Worm (Caenorhabditis elegans) whole organism, L3 larva: ENCODE measurements around the gene rml-1.

Experiments used
- ceh-28 ChIP-seq: fragments of 150-350 bp; optimal IDR thresholded peaks from 2 replicates; lab custom pipeline; 2014; ENCODE audit warnings: missing biosample characterization, missing genetic modification reagents, missing genetic modification characterization
- egl-27 ChIP-seq: sonication (generic microtip); optimal IDR thresholded peaks from 4 replicates; lab custom pipeline; 2017; ENCODE audit warnings: missing biosample characterization, missing genetic modification reagents, missing genetic modification characterization
- elt-1 ChIP-seq: fragments of 150-350 bp; optimal IDR thresholded peaks from 2 replicates; lab custom pipeline; 2014; ENCODE audit warnings: missing biosample characterization, missing genetic modification characterization
- fkh-10 ChIP-seq: sonication (generic microtip); optimal IDR thresholded peaks from 2 replicates; lab custom pipeline; 2017; ENCODE audit warnings: missing biosample characterization, missing genetic modification reagents, missing genetic modification characterization
- nhr-237 ChIP-seq: fragments of 150-350 bp; optimal IDR thresholded peaks from 2 replicates; lab custom pipeline; 2014; ENCODE audit warnings: missing biosample characterization, missing genetic modification characterization
- pha-4 ChIP-seq: fragments of 150-350 bp; optimal IDR thresholded peaks from 2 replicates; lab custom pipeline; 2014; ENCODE audit warnings: missing biosample characterization, missing genetic modification reagents, missing genetic modification characterization
- sea-2 ChIP-seq: fragments of 150-350 bp; sonication (generic microtip); optimal IDR thresholded peaks from 4 replicates; lab custom pipeline; 2014; ENCODE audit warnings: missing biosample characterization, missing genetic modification reagents, missing genetic modification characterization
- snpc-4 ChIP-seq: fragments of 150-350 bp; optimal IDR thresholded peaks from 2 replicates; lab custom pipeline; 2014; ENCODE audit warnings: missing biosample characterization, missing genetic modification characterization
- unc-39 ChIP-seq: sonication (generic microtip); optimal IDR thresholded peaks from 4 replicates; lab custom pipeline; 2017; ENCODE audit warnings: missing biosample characterization, missing genetic modification characterization
- ztf-11 ChIP-seq: fragments of 150-350 bp; optimal IDR thresholded peaks from 2 replicates; lab custom pipeline; 2014; ENCODE audit warnings: missing biosample characterization, missing genetic modification characterization

DNA sequence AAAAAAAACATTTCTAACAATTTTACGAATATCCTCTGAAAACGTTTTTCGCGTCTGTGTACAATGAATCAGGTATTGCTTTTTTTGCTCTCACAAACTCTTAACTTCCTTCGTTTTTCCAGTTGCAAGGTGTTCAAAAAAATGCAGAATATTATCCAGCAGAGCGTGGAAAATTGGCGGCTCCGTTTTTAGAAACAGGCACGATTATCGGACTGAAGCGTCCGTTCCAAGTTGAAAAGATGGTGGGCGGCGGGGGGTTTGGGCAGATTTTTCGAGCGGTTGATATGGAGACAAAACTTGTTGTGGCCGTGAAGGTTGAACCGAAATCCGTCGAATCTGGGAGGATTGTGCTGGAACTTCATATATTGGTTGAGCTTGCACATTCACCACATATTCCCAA is 32.9 kb downstream of the rml-1 start, which contains the start of gene W06F12.3:
- no peak for TF ChIP-seq snpc-4 (tag; lab: Kevin White, UChicago)
- TF ChIP-seq egl-27 = no peak
- TF ChIP-seq pha-4 (tag; lab: Kevin White, UChicago) = no peak
- no peak for TF ChIP-seq elt-1 (tag; lab: Kevin White, UChicago)
- no peak for TF ChIP-seq ztf-11
- TF ChIP-seq ceh-28 (tag; lab: Kevin White, UChicago) = no peak
- no peak for TF ChIP-seq nhr-237 (tag; lab: Kevin White, UChicago)
- no peak for TF ChIP-seq fkh-10 (GFP tag; lab: Kevin White, UChicago)
- TF ChIP-seq sea-2 (GFP tag; lab: Kevin White, UChicago) = no peak
- TF ChIP-seq unc-39 (tag; lab: Kevin White, UChicago) = no peak
